Worm (Caenorhabditis elegans) whole organism, L2 larva: ENCODE data around the gene C27D6.1.

Experiments used
- ama-1 ChIP-seq: fragments of 150-350 bp; optimal IDR thresholded peaks from 2 replicates; lab custom pipeline; 2018; ENCODE audit warnings: inconsistent platforms
- lin-39 ChIP-seq: fragments of 150-350 bp; optimal IDR thresholded peaks from 2 replicates; lab custom pipeline; 2014; ENCODE audit warnings: missing biosample characterization, missing genetic modification reagents, missing genetic modification characterization
- sem-4 ChIP-seq: fragments of 150-350 bp; optimal IDR thresholded peaks from 2 replicates; lab custom pipeline; 2014; ENCODE audit warnings: missing biosample characterization, missing genetic modification reagents, missing genetic modification characterization

ce11 chrII:5200987-5201582 lies 28.5 kb downstream of the C27D6.1 start:
- TF ChIP-seq lin-39 (tag; lab: Kevin White, UChicago): no peak
- TF ChIP-seq sem-4 (tag; lab: Kevin White, UChicago): no peak
- peak; percentile 58 for TF ChIP-seq ama-1 (lab: Kevin White, UChicago)
